Worm (Caenorhabditis elegans) whole organism, dauer: Measurements from ENCODE around the gene famh-161.
"Not testable (repeated sequence)": the region's sequence is repeated elsewhere in the genome, so short reads cannot be mapped to it uniquely, and the experiment has no call there.

Source experiments
- unc-62 ChIP-seq: sonication (generic microtip); optimal IDR thresholded peaks from 2 replicates; lab custom pipeline; 2017; ENCODE audit warnings: missing biosample characterization, missing genetic modification reagents, missing genetic modification characterization

famh-161 gene

ce11 chrV:20534072-20534471, at the start of gene famh-161:
Gene famh-161 (minus strand): TSS chrV:20534172.
- no peak for TF ChIP-seq unc-62

ce11 chrV:20580511-20581040, 46.6 kb upstream of the famh-161 start, which contains the start of gene F26F2.7:
Gene F26F2.7 (plus strand): TSS chrV:20580990.
- no peak for TF ChIP-seq unc-62

- TF ChIP-seq unc-62, result no peak
These were observed 45.6 kb upstream of the famh-161 start, which contains the start of gene F26F2.8 for ce11 chrV:20579534-20579933. Gene F26F2.8 (plus strand): TSS chrV:20579546.

ce11 chrV:20574872-20575271, 40.9 kb upstream of the famh-161 start:
- TF ChIP-seq unc-62, result no peak

ce11 chrV:20574314-20574713, 40.3 kb upstream of the famh-161 start, which contains the start of gene clec-263:
Gene clec-263 (plus strand): TSS chrV:20574614.
- TF ChIP-seq unc-62, result no peak

ce11 chrV:20573392-20573791, 39.4 kb upstream of the famh-161 start, which contains the start of gene F26F2.5:
Gene F26F2.5 (plus strand): TSS chrV:20573692.
- no peak for TF ChIP-seq unc-62

- TF ChIP-seq unc-62, result not testable (repeated sequence)
These were observed 35.0 kb upstream of the famh-161 start, which contains the start of gene F26F2.4 for ce11 chrV:20568995-20569394. Gene F26F2.4 (plus strand): TSS chrV:20569295.

ce11 chrV:20566454-20566853, 32.5 kb upstream of the famh-161 start, which contains the start of gene F26F2.3:
Gene F26F2.3 (minus strand): TSS chrV:20566554.
- no peak for TF ChIP-seq unc-62

ce11 chrV:20564054-20564453, 30.1 kb upstream of the famh-161 start, which contains the start of gene F26F2.13:
Gene F26F2.13 (plus strand): TSS chrV:20564354.
- not testable (repeated sequence) for TF ChIP-seq unc-62

- no peak for TF ChIP-seq unc-62
These were observed 27.8 kb upstream of the famh-161 start, which contains the start of gene F26F2.1 for ce11 chrV:20561795-20562194. Gene F26F2.1 (minus strand): TSS chrV:20561895.

- no peak for TF ChIP-seq unc-62
These were observed 24.3 kb upstream of the famh-161 start, which contains the start of gene abf-4 for ce11 chrV:20558270-20558669. Gene abf-4 (minus strand): TSS chrV:20558370.

- TF ChIP-seq unc-62, result no peak
These were observed 22.3 kb upstream of the famh-161 start, which contains the start of gene Y38H6C.23 for ce11 chrV:20556260-20556659. Gene Y38H6C.23 (minus strand): TSS chrV:20556360.

ce11 chrV:20555120-20555519, 21.1 kb upstream of the famh-161 start, which contains the start of gene Y38H6C.21:
Gene Y38H6C.21 (minus strand): TSS chrV:20555267.
- TF ChIP-seq unc-62, result no peak

- no peak for TF ChIP-seq unc-62
These were observed 19.0 kb upstream of the famh-161 start, which contains the start of gene vmo-1 for ce11 chrV:20552971-20553370. Gene vmo-1 (minus strand): TSS chrV:20553071.

ce11 chrV:20551096-20551495, 17.1 kb upstream of the famh-161 start, which contains the start of gene Y38H6C.20:
Gene Y38H6C.20 (minus strand): TSS chrV:20551196.
- no peak for TF ChIP-seq unc-62

ce11 chrV:20547048-20547447, 13.1 kb upstream of the famh-161 start, which contains the start of gene Y38H6C.18:
Gene Y38H6C.18 (minus strand): TSS chrV:20547148.
- TF ChIP-seq unc-62, result no peak

ce11 chrV:20545742-20546141, 11.8 kb upstream of the famh-161 start:
- TF ChIP-seq unc-62, result no peak

ce11 chrV:20544610-20545009, 10.6 kb upstream of the famh-161 start:
- no peak for TF ChIP-seq unc-62
